Fruit fly (Drosophila melanogaster) S2 (cell line): ENCODE data around the gene CalpC.

ENCODE experiments used
- CG8478 ChIP-seq: fragments of >200 bp; optimal IDR thresholded peaks from 2 replicates; lab custom pipeline; 2018
- CTCF ChIP-seq, 2 experiments: fragments of >200 bp; optimal IDR thresholded peaks; 2 replicates each; lab custom pipeline; 2018

dm6 chrX:16371923-16372322, 46.4 kb downstream of the CalpC start:
- TF ChIP-seq CTCF (optimal IDR thresholded peaks at IDR 0.05; lab: Kevin White, UChicago), result no peak
- TF ChIP-seq CG8478, result no peak
